Worm (Caenorhabditis elegans) whole organism, L1 larva: ENCODE measurements around the gene hum-4.

ENCODE experiments used
- C16A3.4 ChIP-seq: fragments of 150-350 bp; optimal IDR thresholded peaks from 2 replicates; lab custom pipeline; 2014; ENCODE audit warnings: missing biosample characterization, missing genetic modification characterization
- F16B12.6 ChIP-seq: fragments of 150-350 bp; optimal IDR thresholded peaks from 2 replicates; lab custom pipeline; 2014; ENCODE audit warnings: missing biosample characterization, missing genetic modification characterization
- Y116A8C.19 ChIP-seq: sonication (generic microtip); optimal IDR thresholded peaks from 2 replicates; lab custom pipeline; 2016; ENCODE audit warnings: missing compliant biosample characterization, missing genetic modification characterization, borderline replicate concordance
- blmp-1 ChIP-seq: fragments of 150-350 bp; optimal IDR thresholded peaks from 2 replicates; lab custom pipeline; 2014; ENCODE audit warnings: missing biosample characterization, missing genetic modification characterization
- ceh-88 ChIP-seq: fragments of 200-800 bp; sonication (Bioruptor generic); IDR thresholded peaks from 2 replicates; pipeline ENCODE4 v1.3.6; 2022; ENCODE audit warnings: missing genetic modification characterization, missing compliant biosample characterization
- ces-1 ChIP-seq: fragments of 150-350 bp; optimal IDR thresholded peaks from 2 replicates; lab custom pipeline; 2014; ENCODE audit warnings: missing biosample characterization, missing genetic modification reagents, missing genetic modification characterization
- dpl-1 ChIP-seq, 3 experiments: fragments of 150-350 bp in 2 of 3; sonication (generic microtip) in 1 of 3; optimal IDR thresholded peaks; 2 replicates each; lab custom pipeline; 2014 to 2017; ENCODE audit warnings: missing biosample characterization in 3 of 3, missing genetic modification characterization in 3 of 3, missing genetic modification reagents in 3 of 3
- dsc-1 ChIP-seq: sonication (generic microtip); optimal IDR thresholded peaks from 2 replicates; lab custom pipeline; 2016; ENCODE audit warnings: mild to moderate bottlenecking, missing genetic modification characterization, missing compliant biosample characterization
- efl-1 ChIP-seq, 4 experiments: fragments of 150-350 bp; optimal IDR thresholded peaks in 3 of 4; peaks in 1 of 4; 1 replicate in 1 of 4; 2 replicates in 3 of 4; lab custom pipeline; 2014; ENCODE audit warnings: missing biosample characterization in 2 of 4, missing genetic modification characterization in 2 of 4, missing genetic modification reagents in 2 of 4
- egl-13 ChIP-seq: sonication (generic microtip); optimal IDR thresholded peaks from 2 replicates; lab custom pipeline; 2016; ENCODE audit warnings: missing genotype, missing genetic modification reagents, missing genetic modification characterization, missing compliant biosample characterization
- egl-27 ChIP-seq, 2 experiments: fragments of 150-350 bp in 1 of 2; sonication (generic microtip); optimal IDR thresholded peaks; 3 replicates each; lab custom pipeline; 2017 to 2018; ENCODE audit warnings: missing biosample characterization in 2 of 2, missing genetic modification characterization in 2 of 2, missing genetic modification reagents in 2 of 2
- elt-2 ChIP-seq: sonication (generic microtip); optimal IDR thresholded peaks from 2 replicates; lab custom pipeline; 2016; ENCODE audit warnings: missing genetic modification characterization, mild to moderate bottlenecking, inconsistent platforms, missing compliant biosample characterization, missing genetic modification reagents
- ets-5 ChIP-seq: fragments of 200-800 bp; sonication (Bioruptor generic); IDR thresholded peaks from 2 replicates; pipeline ENCODE4 v1.3.6; 2022; ENCODE audit warnings: missing genetic modification characterization, missing compliant biosample characterization
- fkh-10 ChIP-seq: sonication (generic microtip); optimal IDR thresholded peaks from 2 replicates; lab custom pipeline; 2017; ENCODE audit warnings: missing biosample characterization, missing genetic modification reagents, missing genetic modification characterization
- fkh-4 ChIP-seq: sonication (generic microtip); optimal IDR thresholded peaks from 2 replicates; lab custom pipeline; 2016; ENCODE audit warnings: missing compliant biosample characterization, missing genetic modification characterization, borderline replicate concordance
- hlh-17 ChIP-seq: fragments of 200-800 bp; sonication (Bioruptor generic); optimal IDR thresholded peaks from 2 replicates; lab custom pipeline; 2018; ENCODE audit warnings: missing genetic modification characterization, mild to moderate bottlenecking, missing compliant biosample characterization, moderate library complexity, borderline replicate concordance
- hlh-4 ChIP-seq: sonication (generic microtip); optimal IDR thresholded peaks from 2 replicates; lab custom pipeline; 2016; ENCODE audit warnings: mild to moderate bottlenecking, missing genetic modification characterization, missing compliant biosample characterization
- hpl-2 ChIP-seq: fragments of 150-350 bp; optimal IDR thresholded peaks from 2 replicates; lab custom pipeline; 2014; ENCODE audit warnings: missing biosample characterization, missing genetic modification reagents, missing genetic modification characterization
- isw-1 ChIP-seq: fragments of 200-800 bp; sonication (Bioruptor generic); IDR thresholded peaks from 2 replicates; pipeline ENCODE4 v1.3.6; 2022; ENCODE audit warnings: missing genetic modification characterization, missing compliant biosample characterization
- lin-14 ChIP-seq: fragments of 200-800 bp; sonication (Bioruptor generic); optimal IDR thresholded peaks from 2 replicates; lab custom pipeline; 2018; ENCODE audit warnings: mild to moderate bottlenecking, missing genetic modification characterization, moderate library complexity, missing compliant biosample characterization
- lin-35 ChIP-seq, 2 experiments: fragments of 150-350 bp; optimal IDR thresholded peaks; 2 replicates each; lab custom pipeline; 2014; ENCODE audit warnings: missing biosample characterization in 2 of 2, missing genetic modification characterization in 2 of 2, missing genetic modification reagents in 2 of 2
- lsy-2 ChIP-seq, 2 experiments: fragments of 150-350 bp; optimal IDR thresholded peaks; 2 replicates each; lab custom pipeline; 2014; ENCODE audit warnings: missing biosample characterization in 2 of 2, missing genetic modification characterization in 2 of 2
- mab-9 ChIP-seq: fragments of 200-800 bp; sonication (Bioruptor generic); IDR thresholded peaks from 2 replicates; pipeline ENCODE4 v1.3.6; 2022; ENCODE audit warnings: missing genetic modification reagents, missing genetic modification characterization, missing compliant biosample characterization
- mep-1 ChIP-seq: fragments of 150-350 bp; optimal IDR thresholded peaks from 2 replicates; lab custom pipeline; 2014; ENCODE audit warnings: missing biosample characterization, missing genetic modification characterization
- nhr-19 ChIP-seq: fragments of 200-800 bp; sonication (Bioruptor generic); conservative IDR thresholded peaks from 2 replicates; pipeline ENCODE4 v1.3.6; 2022; ENCODE audit warnings: missing genetic modification characterization, missing compliant biosample characterization
- nhr-20 ChIP-seq: sonication (generic microtip); optimal IDR thresholded peaks from 2 replicates; lab custom pipeline; 2016; ENCODE audit warnings: mild to moderate bottlenecking, missing genetic modification characterization, missing compliant biosample characterization
- nhr-237 ChIP-seq: fragments of 150-350 bp; optimal IDR thresholded peaks from 2 replicates; lab custom pipeline; 2014; ENCODE audit warnings: missing biosample characterization, missing genetic modification characterization
- nhr-47 ChIP-seq: sonication (generic microtip); optimal IDR thresholded peaks from 2 replicates; lab custom pipeline; 2016; ENCODE audit warnings: mild to moderate bottlenecking, missing genetic modification characterization, moderate library complexity, missing compliant biosample characterization
- nhr-71 ChIP-seq: sonication (generic microtip); optimal IDR thresholded peaks from 2 replicates; lab custom pipeline; 2016; ENCODE audit warnings: mild to moderate bottlenecking, missing genetic modification characterization, moderate library complexity, missing compliant biosample characterization
- nhr-90 ChIP-seq: sonication (generic microtip); optimal IDR thresholded peaks from 2 replicates; lab custom pipeline; 2016; ENCODE audit warnings: mild to moderate bottlenecking, missing genetic modification characterization, missing compliant biosample characterization; ENCODE audit not compliant: poor library complexity
- pag-3 ChIP-seq: sonication (generic microtip); optimal IDR thresholded peaks from 2 replicates; lab custom pipeline; 2017; ENCODE audit warnings: missing genetic modification characterization, mild to moderate bottlenecking, missing compliant biosample characterization, antibody characterized with exemption, borderline replicate concordance; ENCODE audit not compliant: insufficient read depth
- pax-3 ChIP-seq: fragments of 200-800 bp; sonication (Bioruptor generic); optimal IDR thresholded peaks from 2 replicates; lab custom pipeline; 2018; ENCODE audit warnings: mild to moderate bottlenecking, missing genetic modification characterization, moderate library complexity, missing compliant biosample characterization
- rnt-1 ChIP-seq: sonication (generic microtip); optimal IDR thresholded peaks from 2 replicates; lab custom pipeline; 2016; ENCODE audit warnings: mild to moderate bottlenecking, missing genetic modification characterization, moderate library complexity, missing compliant biosample characterization
- skn-1 ChIP-seq: fragments of 150-350 bp; optimal IDR thresholded peaks from 2 replicates; lab custom pipeline; 2014; ENCODE audit warnings: missing biosample characterization, missing genetic modification characterization
- snpc-4 ChIP-seq: fragments of 150-350 bp; optimal IDR thresholded peaks from 2 replicates; lab custom pipeline; 2014; ENCODE audit warnings: missing biosample characterization, missing genetic modification characterization
- snu-23 ChIP-seq: sonication (generic microtip); optimal IDR thresholded peaks from 2 replicates; lab custom pipeline; 2016; ENCODE audit warnings: missing genetic modification characterization, missing compliant biosample characterization
- sox-4 ChIP-seq: sonication (generic microtip); optimal IDR thresholded peaks from 2 replicates; lab custom pipeline; 2016; ENCODE audit warnings: missing genetic modification characterization, missing compliant biosample characterization
- sptf-1 ChIP-seq: fragments of 150-350 bp; optimal IDR thresholded peaks from 2 replicates; lab custom pipeline; 2014; ENCODE audit warnings: missing biosample characterization, missing genetic modification characterization
- swsn-7 ChIP-seq: sonication (generic microtip); optimal IDR thresholded peaks from 2 replicates; lab custom pipeline; 2016; ENCODE audit warnings: missing genetic modification characterization, missing compliant biosample characterization
- tbx-2 ChIP-seq: sonication (generic microtip); optimal IDR thresholded peaks from 2 replicates; lab custom pipeline; 2016; ENCODE audit warnings: missing genetic modification characterization, missing compliant biosample characterization
- unc-130 ChIP-seq: fragments of 150-350 bp; optimal IDR thresholded peaks from 2 replicates; lab custom pipeline; 2017; ENCODE audit warnings: missing biosample characterization, missing genetic modification characterization, inconsistent platforms
- unc-30 ChIP-seq: sonication (generic microtip); optimal IDR thresholded peaks from 2 replicates; lab custom pipeline; 2017; ENCODE audit warnings: missing biosample characterization, missing genetic modification characterization
- unc-86 ChIP-seq: sonication (generic microtip); optimal IDR thresholded peaks from 2 replicates; lab custom pipeline; 2016; ENCODE audit warnings: missing genetic modification characterization, missing compliant biosample characterization
- xbp-1 ChIP-seq: sonication (generic microtip); optimal IDR thresholded peaks from 2 replicates; lab custom pipeline; 2016; ENCODE audit warnings: missing genetic modification characterization, missing compliant biosample characterization
- zag-1 ChIP-seq: fragments of 150-350 bp; optimal IDR thresholded peaks from 2 replicates; lab custom pipeline; 2014; ENCODE audit warnings: missing biosample characterization, missing genetic modification characterization

hum-4 gene

DNA sequence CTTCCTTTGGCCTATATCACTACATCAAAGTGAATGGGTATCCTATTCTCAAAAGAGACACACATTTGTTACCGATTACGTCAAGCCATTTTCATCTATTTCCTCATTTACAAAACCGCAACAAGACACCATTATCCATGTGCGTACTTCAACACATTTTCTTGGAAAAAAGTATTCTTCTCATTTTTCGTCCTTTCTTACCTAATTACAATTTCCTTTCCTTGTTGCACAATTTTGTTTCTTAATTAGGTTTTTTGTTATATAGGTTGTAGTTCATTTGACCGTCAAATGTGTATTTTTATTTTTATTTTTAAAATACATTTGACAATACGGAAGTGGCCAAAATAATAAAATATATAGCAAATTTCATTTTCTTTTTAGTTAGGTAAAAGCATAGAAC lies 50.0 kb downstream of the hum-4 start:
- TF ChIP-seq hlh-4 (tag; lab: Kevin White, UChicago) (no peak), blmp-1 (tag; lab: Kevin White, UChicago) (peak; percentile 9), Y116A8C.19 (tag; lab: Kevin White, UChicago) (no peak), egl-13 (tag; lab: Kevin White, UChicago) (no peak), unc-86 (tag; lab: Kevin White, UChicago) (peak; percentile 13), fkh-4 (tag; lab: Kevin White, UChicago) (no peak), unc-30 (tag; lab: Kevin White, UChicago) (no peak), zag-1 (tag; lab: Kevin White, UChicago) (no peak), pax-3 (no peak), mab-9 (GFP tag; lab: Robert Waterston, UW) (no peak), elt-2 (tag; lab: Kevin White, UChicago) (no peak), dsc-1 (tag; lab: Kevin White, UChicago) (peak; percentile 34), lin-14 (GFP tag; lab: Kevin White, UChicago) (peak; percentile 75), nhr-71 (tag; lab: Kevin White, UChicago) (peak; percentile 28), egl-27 (tag; optimal IDR thresholded peaks at IDR 0.05; lab: Kevin White, UChicago) (no peak), ceh-88 (GFP tag; lab: Robert Waterston, UW) (no peak), hlh-17 (GFP tag; lab: Kevin White, UChicago) (no peak), dpl-1 (GFP tag; optimal IDR thresholded peaks at IDR 0.05; lab: Kevin White, UChicago) (no peak), C16A3.4 (tag; lab: Kevin White, UChicago) (no peak), swsn-7 (tag; lab: Kevin White, UChicago) (no peak), nhr-47 (tag; lab: Kevin White, UChicago) (no peak), ets-5 (GFP tag; lab: Robert Waterston, UW) (no peak), F16B12.6 (tag; lab: Kevin White, UChicago) (no peak), sptf-1 (tag; lab: Kevin White, UChicago) (no peak), lin-35 (GFP tag; optimal IDR thresholded peaks at IDR 0.05; lab: Kevin White, UChicago) (no peak), fkh-10 (no peak), sox-4 (tag; lab: Kevin White, UChicago) (no peak), nhr-90 (tag; lab: Kevin White, UChicago) (no peak), snpc-4 (tag; lab: Kevin White, UChicago) (no peak), mep-1 (tag; lab: Kevin White, UChicago) (no peak)

DNA sequence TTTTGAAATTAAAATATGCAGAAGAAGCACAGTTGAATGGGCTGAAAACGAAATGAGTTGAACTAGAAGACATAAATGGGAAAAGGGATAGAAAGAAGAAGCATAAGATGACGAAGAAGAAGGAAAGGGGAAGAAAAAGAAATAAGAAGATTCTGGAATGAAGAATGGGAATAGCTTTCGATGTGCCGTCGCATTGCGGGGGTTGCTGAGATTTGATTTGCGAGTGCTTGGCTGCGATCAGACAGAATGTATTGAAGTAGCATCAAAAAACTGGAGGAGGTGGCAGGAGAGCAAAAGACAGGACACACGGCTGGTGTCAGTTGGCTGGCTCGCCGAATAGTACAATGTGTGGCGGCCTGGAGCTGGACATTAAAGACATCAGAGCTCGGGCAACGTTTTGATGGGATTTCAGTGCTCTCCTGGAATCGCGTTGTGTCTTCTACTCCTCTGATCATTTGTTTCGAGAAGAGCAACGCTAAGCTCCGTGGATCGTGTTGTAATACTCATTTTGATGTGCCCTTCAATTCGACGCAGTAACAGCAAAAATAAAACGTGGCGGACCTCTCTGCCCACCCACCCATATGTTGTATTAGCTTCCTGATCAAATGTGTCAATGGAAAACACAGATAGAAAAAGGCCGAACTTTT lies 54.1 kb downstream of the hum-4 start:
- TF ChIP-seq ces-1 (GFP tag; lab: Kevin White, UChicago) (no peak), nhr-47 (tag; lab: Kevin White, UChicago) (peak; percentile 2), fkh-10 (peak; percentile 70), nhr-71 (tag; lab: Kevin White, UChicago) (peak; percentile 87), snu-23 (GFP tag; lab: Kevin White, UChicago) (peak; percentile 51), xbp-1 (tag; lab: Kevin White, UChicago) (peak; percentile 9), swsn-7 (tag; lab: Kevin White, UChicago) (peak; percentile 25), dsc-1 (tag; lab: Kevin White, UChicago) (peak; percentile 84), nhr-237 (tag; lab: Kevin White, UChicago) (no peak), skn-1 (tag; lab: Kevin White, UChicago) (no peak), nhr-19 (GFP tag; lab: Robert Waterston, UW) (peak; percentile 63), lsy-2 (tag; optimal IDR thresholded peaks at IDR 0.05; lab: Kevin White, UChicago) (peak in 1 of 2 experiments; percentile 28), pag-3 (tag; lab: Kevin White, UChicago) (peak; percentile 78), rnt-1 (tag; lab: Kevin White, UChicago) (peak; percentile 77), isw-1 (GFP tag; lab: Robert Waterston, UW) (no peak), efl-1 (optimal IDR thresholded peaks at IDR 0.05; lab: Kevin White, UChicago) (no peak), efl-1 (GFP tag; optimal IDR thresholded peaks at IDR 0.05 in 1 of 2; lab: Kevin White, UChicago) (peak in 1 of 2 experiments; percentile 63), lin-14 (GFP tag; lab: Kevin White, UChicago) (peak; percentile 85), unc-130 (tag; lab: Kevin White, UChicago) (peak; percentile 60), hpl-2 (GFP tag; lab: Kevin White, UChicago) (no peak), tbx-2 (tag; lab: Kevin White, UChicago) (peak; percentile 16), nhr-20 (tag; lab: Kevin White, UChicago) (peak; percentile 35), fkh-4 (tag; lab: Kevin White, UChicago) (peak; percentile 54)
